Fruit fly (Drosophila melanogaster) whole organism, embryonic: Measurements from ENCODE around the gene fred.

Source experiments
- Bgb ChIP-seq: fragments of 200-800 bp; sonication (Bioruptor generic); IDR thresholded peaks from 2 replicates; pipeline ENCODE4 v1.3.6; 2022; ENCODE audit warnings: missing biosample characterization, missing genetic modification characterization; ENCODE audit not compliant: partially characterized antibody
- CG10267 ChIP-seq: fragments of 200-800 bp; sonication (Bioruptor generic); optimal IDR thresholded peaks from 2 replicates; lab custom pipeline; 2018; ENCODE audit warnings: missing biosample characterization, mild to moderate bottlenecking, missing genetic modification characterization, moderate library complexity
- CG10274 ChIP-seq: fragments of 200-800 bp; sonication (Bioruptor generic); optimal IDR thresholded peaks from 3 replicates; lab custom pipeline; 2017; ENCODE audit warnings: missing biosample characterization, mild to moderate bottlenecking, missing genetic modification characterization
- CG10543 ChIP-seq: fragments of 200-800 bp; sonication (Bioruptor generic); optimal IDR thresholded peaks from 3 replicates; lab custom pipeline; 2017; ENCODE audit warnings: missing biosample characterization, mild to moderate bottlenecking, missing genetic modification characterization, moderate library complexity
- CG11398 ChIP-seq: fragments of 200-800 bp; sonication (Bioruptor generic); optimal IDR thresholded peaks from 2 replicates; lab custom pipeline; 2016; ENCODE audit warnings: missing biosample characterization, missing genetic modification characterization
- CG13123 ChIP-seq: fragments of 200-800 bp; sonication (Bioruptor generic); optimal IDR thresholded peaks from 2 replicates; lab custom pipeline; 2016; ENCODE audit warnings: missing biosample characterization, missing genetic modification characterization
- CG13287 ChIP-seq: fragments of 200-800 bp; sonication (Bioruptor generic); IDR thresholded peaks from 2 replicates; pipeline ENCODE4 v1.3.6; 2022; ENCODE audit warnings: missing biosample characterization, missing genetic modification characterization; ENCODE audit not compliant: partially characterized antibody
- CG14050 ChIP-seq: fragments of 200-800 bp; sonication (Bioruptor generic); IDR thresholded peaks from 3 replicates; pipeline ENCODE4 v1.3.6; 2022; ENCODE audit warnings: missing biosample characterization, missing genetic modification characterization
- CG17361 ChIP-seq: fragments of 200-800 bp; sonication (Bioruptor generic); IDR thresholded peaks from 3 replicates; pipeline ENCODE4 v1.3.6; 2022; ENCODE audit warnings: missing biosample characterization, missing genetic modification characterization
- CG17802 ChIP-seq: fragments of 200-800 bp; sonication (Bioruptor generic); optimal IDR thresholded peaks from 2 replicates; lab custom pipeline; 2018; ENCODE audit warnings: missing biosample characterization, mild to moderate bottlenecking, missing genetic modification characterization, moderate library complexity
- CG18262 ChIP-seq: fragments of 200-800 bp; optimal IDR thresholded peaks from 3 replicates; lab custom pipeline; 2019; ENCODE audit warnings: missing biosample characterization, mild to moderate bottlenecking, missing genetic modification characterization, moderate library complexity
- CG2889 ChIP-seq: fragments of 200-800 bp; sonication (Bioruptor generic); IDR thresholded peaks from 3 replicates; pipeline ENCODE4 v1.3.6; 2022; ENCODE audit warnings: missing biosample characterization, missing genetic modification characterization
- CG31388 ChIP-seq: fragments of 200-800 bp; sonication (Bioruptor generic); optimal IDR thresholded peaks from 2 replicates; lab custom pipeline; 2016; ENCODE audit warnings: missing biosample characterization, missing genetic modification characterization
- CG4328 ChIP-seq: fragments of 200-800 bp; sonication (Bioruptor generic); optimal IDR thresholded peaks from 3 replicates; lab custom pipeline; 2017; ENCODE audit warnings: missing biosample characterization, missing genetic modification reagents, missing genetic modification characterization
- CG9609 ChIP-seq: fragments of 200-800 bp; sonication (Bioruptor generic); optimal IDR thresholded peaks from 3 replicates; lab custom pipeline; 2016; ENCODE audit warnings: missing biosample characterization, missing genetic modification characterization
- CTCF ChIP-seq: fragments of 200-800 bp; sonication (Bioruptor generic); optimal IDR thresholded peaks from 2 replicates; lab custom pipeline; 2017; ENCODE audit warnings: missing biosample characterization, mild to moderate bottlenecking, missing genetic modification characterization, moderate library complexity
- CkIIα-i1 ChIP-seq: fragments of 200-800 bp; sonication (Bioruptor generic); IDR thresholded peaks from 2 replicates; pipeline ENCODE4 v1.3.6; 2022; ENCODE audit warnings: missing biosample characterization, missing genetic modification characterization
- D19A ChIP-seq: fragments of 200-800 bp; optimal IDR thresholded peaks from 3 replicates; lab custom pipeline; 2019; ENCODE audit warnings: missing biosample characterization, mild to moderate bottlenecking, missing genetic modification characterization, moderate library complexity
- D19B ChIP-seq: fragments of 200-800 bp; sonication (Bioruptor generic); optimal IDR thresholded peaks from 2 replicates; lab custom pipeline; 2017; ENCODE audit warnings: missing biosample characterization, mild to moderate bottlenecking, missing genetic modification characterization
- Dbx ChIP-seq: fragments of 200-800 bp; sonication (Bioruptor generic); IDR thresholded peaks from 3 replicates; pipeline ENCODE4 v1.3.6; 2022; ENCODE audit warnings: missing biosample characterization, missing genetic modification characterization
- Dfd ChIP-seq, 2 experiments: fragments of >200 bp; optimal IDR thresholded peaks; 2 replicates each; lab custom pipeline; 2017; ENCODE audit warnings: missing biosample characterization in 2 of 2, missing genetic modification characterization in 2 of 2
- Dip2 ChIP-seq: fragments of 200-800 bp; sonication (Bioruptor generic); IDR thresholded peaks from 2 replicates; pipeline ENCODE4 v1.3.6; 2022; ENCODE audit warnings: missing biosample characterization, missing genetic modification characterization
- Fer2 ChIP-seq: fragments of 200-800 bp; sonication (Bioruptor generic); optimal IDR thresholded peaks from 2 replicates; lab custom pipeline; 2018; ENCODE audit warnings: missing biosample characterization, mild to moderate bottlenecking, missing genetic modification characterization, moderate library complexity
- GATAe ChIP-seq: fragments of 200-800 bp; sonication (Bioruptor generic); conservative IDR thresholded peaks from 2 replicates; pipeline ENCODE4 v1.3.6; 2022; ENCODE audit warnings: missing biosample characterization, missing genetic modification characterization
- HHEX ChIP-seq: fragments of 200-800 bp; sonication (Bioruptor generic); optimal IDR thresholded peaks from 3 replicates; lab custom pipeline; 2017; ENCODE audit warnings: missing biosample characterization, mild to moderate bottlenecking, missing genetic modification characterization, missing genetic modification reagents
- Nf-YB ChIP-seq: fragments of 200-800 bp; sonication (Bioruptor generic); optimal IDR thresholded peaks from 3 replicates; lab custom pipeline; 2019; ENCODE audit warnings: missing biosample characterization, mild to moderate bottlenecking, missing genetic modification characterization, moderate library complexity
- Ptx1 ChIP-seq: fragments of 200-800 bp; sonication (Bioruptor generic); IDR thresholded peaks from 2 replicates; pipeline ENCODE4 v1.3.6; 2022; ENCODE audit warnings: missing biosample characterization, missing genetic modification characterization
- Xbp1 ChIP-seq: fragments of 200-800 bp; sonication (Bioruptor generic); optimal IDR thresholded peaks from 3 replicates; lab custom pipeline; 2016; ENCODE audit warnings: missing biosample characterization, mild to moderate bottlenecking, missing genetic modification characterization
- ac ChIP-seq: fragments of 200-800 bp; sonication (Bioruptor generic); optimal IDR thresholded peaks from 3 replicates; lab custom pipeline; 2017; ENCODE audit warnings: missing biosample characterization, mild to moderate bottlenecking, missing genetic modification characterization
- ase ChIP-seq: fragments of 200-800 bp; sonication (Bioruptor generic); IDR thresholded peaks from 3 replicates; pipeline ENCODE4 v1.3.6; 2022; ENCODE audit warnings: missing biosample characterization, missing genetic modification characterization
- caup ChIP-seq: fragments of 200-800 bp; sonication (Bioruptor generic); optimal IDR thresholded peaks from 3 replicates; lab custom pipeline; 2017; ENCODE audit warnings: missing biosample characterization, mild to moderate bottlenecking, missing genetic modification characterization, moderate library complexity; ENCODE audit not compliant: severe bottlenecking
- crol ChIP-seq: fragments of 200-800 bp; sonication (Bioruptor generic); IDR thresholded peaks from 2 replicates; pipeline ENCODE4 v1.3.6; 2022; ENCODE audit warnings: missing biosample characterization, missing genetic modification characterization
- dmrt11E ChIP-seq: fragments of 200-800 bp; sonication (Bioruptor generic); optimal IDR thresholded peaks from 3 replicates; lab custom pipeline; 2018; ENCODE audit warnings: missing biosample characterization, mild to moderate bottlenecking, missing genetic modification characterization, moderate library complexity
- en ChIP-seq: fragments of 200-800 bp; sonication (Bioruptor generic); optimal IDR thresholded peaks from 2 replicates; lab custom pipeline; 2016; ENCODE audit warnings: missing biosample characterization, missing genetic modification characterization
- eve ChIP-seq, 2 experiments: fragments of >200 bp; optimal IDR thresholded peaks; 2 replicates each; lab custom pipeline; 2017; ENCODE audit warnings: missing biosample characterization in 2 of 2, missing genetic modification characterization in 2 of 2
- gt ChIP-seq: fragments of 200-800 bp; sonication (Bioruptor generic); IDR thresholded peaks from 2 replicates; pipeline ENCODE4 v1.3.6; 2022; ENCODE audit warnings: missing biosample characterization, missing genetic modification characterization
- h ChIP-seq: fragments of >200 bp; optimal IDR thresholded peaks from 2 replicates; lab custom pipeline; 2017
- ham ChIP-seq: fragments of 200-800 bp; sonication (Bioruptor generic); IDR thresholded peaks from 2 replicates; pipeline ENCODE4 v1.3.6; 2022; ENCODE audit warnings: missing biosample characterization, missing genetic modification characterization
- hbn ChIP-seq: fragments of 200-800 bp; sonication (Bioruptor generic); IDR thresholded peaks from 2 replicates; pipeline ENCODE4 v1.3.6; 2022; ENCODE audit warnings: missing biosample characterization, missing genetic modification characterization; ENCODE audit not compliant: partially characterized antibody
- jumu ChIP-seq: fragments of 200-800 bp; sonication (Bioruptor generic); optimal IDR thresholded peaks from 3 replicates; lab custom pipeline; 2016; ENCODE audit warnings: missing biosample characterization, missing genetic modification characterization
- kni ChIP-seq: fragments of 200-800 bp; sonication (Bioruptor generic); optimal IDR thresholded peaks from 3 replicates; lab custom pipeline; 2017; ENCODE audit warnings: mild to moderate bottlenecking, missing biosample characterization, missing genetic modification reagents, missing genetic modification characterization
- nmo ChIP-seq: fragments of 200-800 bp; sonication (Bioruptor generic); optimal IDR thresholded peaks from 2 replicates; lab custom pipeline; 2018; ENCODE audit warnings: missing biosample characterization, mild to moderate bottlenecking, missing genetic modification characterization, moderate library complexity
- org-1 ChIP-seq: fragments of 200-800 bp; sonication (Bioruptor generic); optimal IDR thresholded peaks from 2 replicates; lab custom pipeline; 2017; ENCODE audit warnings: missing biosample characterization, missing genetic modification characterization
- row ChIP-seq: fragments of 200-800 bp; sonication (Bioruptor generic); IDR thresholded peaks from 3 replicates; pipeline ENCODE4 v1.3.6; 2022; ENCODE audit warnings: missing biosample characterization, missing genetic modification characterization
- sens ChIP-seq: fragments of 200-800 bp; sonication (Bioruptor generic); peaks from one replicate; lab custom pipeline; 2016; ENCODE audit warnings: missing biosample characterization, missing genetic modification characterization
- sima ChIP-seq: fragments of 200-800 bp; sonication (Bioruptor generic); optimal IDR thresholded peaks from 2 replicates; lab custom pipeline; 2016; ENCODE audit warnings: missing biosample characterization, missing genetic modification characterization
- so ChIP-seq: fragments of 200-800 bp; sonication (Bioruptor generic); IDR thresholded peaks from 3 replicates; pipeline ENCODE4 v1.3.6; 2022; ENCODE audit warnings: missing biosample characterization, missing genetic modification characterization
- sqz ChIP-seq: fragments of 200-800 bp; sonication (Bioruptor generic); optimal IDR thresholded peaks from 3 replicates; lab custom pipeline; 2018; ENCODE audit warnings: missing biosample characterization, mild to moderate bottlenecking, missing genetic modification characterization
- sug ChIP-seq: fragments of 200-800 bp; optimal IDR thresholded peaks from 2 replicates; lab custom pipeline; 2019; ENCODE audit warnings: missing biosample characterization, mild to moderate bottlenecking, missing genetic modification characterization, moderate library complexity
- tgo ChIP-seq: fragments of 200-800 bp; sonication (Bioruptor generic); IDR thresholded peaks from 3 replicates; pipeline ENCODE4 v1.3.6; 2022; ENCODE audit warnings: missing biosample characterization, missing genetic modification characterization
- tio ChIP-seq: fragments of 200-800 bp; sonication (Bioruptor generic); optimal IDR thresholded peaks from 2 replicates; lab custom pipeline; 2017; ENCODE audit warnings: missing biosample characterization, missing genetic modification characterization, inconsistent platforms
- trem ChIP-seq: fragments of 200-800 bp; optimal IDR thresholded peaks from 3 replicates; lab custom pipeline; 2019; ENCODE audit warnings: missing biosample characterization, mild to moderate bottlenecking, missing genetic modification characterization, moderate library complexity
- wor ChIP-seq: fragments of 200-800 bp; sonication (Bioruptor generic); IDR thresholded peaks from 2 replicates; pipeline ENCODE4 v1.3.6; 2022; ENCODE audit warnings: missing biosample characterization, missing genetic modification characterization

Gene fred

dm6 chr2L:3861388-3861787, 130.1 kb downstream of the fred start (continued):
- TF ChIP-seq ham (no peak), CG4328 (GFP tag; lab: Kevin White, UChicago) (no peak), sqz (GFP tag; lab: Kevin White, UChicago) (no peak), CG14050 (no peak), trem (peak; percentile 54), sug (tag; lab: Kevin White, UChicago) (no peak), D19B (GFP tag; lab: Kevin White, UChicago) (no peak), Nf-YB (peak; percentile 65), CG11398 (GFP tag; lab: Kevin White, UChicago) (no peak), gt (no peak), kni (GFP tag; lab: Kevin White, UChicago) (no peak), tgo (no peak; the same call in 2 of the 3 replicates), Fer2 (tag; lab: Kevin White, UChicago) (no peak), CG10267 (tag; lab: Kevin White, UChicago) (peak; percentile 77), h (no peak), sima (no peak), wor (GFP tag; lab: Robert Waterston, UW) (no peak), so (GFP tag; lab: Robert Waterston, UW) (no peak), en (GFP tag; lab: Kevin White, UChicago) (peak; percentile 36), caup (GFP tag; lab: Kevin White, UChicago) (no peak), CG18262 (tag; lab: Kevin White, UChicago) (peak; percentile 70), D19A (tag; lab: Kevin White, UChicago) (peak; percentile 30), org-1 (GFP tag; lab: Kevin White, UChicago) (no peak), CG13287 (GFP tag; lab: Robert Waterston, UW) (no peak), Xbp1 (GFP tag; lab: Kevin White, UChicago) (peak; percentile 13), CG10543 (GFP tag; lab: Kevin White, UChicago) (no peak), CG2889 (GFP tag; lab: Robert Waterston, UW) (no peak), dmrt11E (tag; lab: Kevin White, UChicago) (peak; percentile 89), HHEX (no peak), ac (peak; percentile 68), CG13123 (no peak), hbn (GFP tag; lab: Robert Waterston, UW) (no peak), Dbx (GFP tag; lab: Robert Waterston, UW) (no peak), GATAe (GFP tag; lab: Robert Waterston, UW) (no peak), CTCF (GFP tag; lab: Kevin White, UChicago) (no peak), Ptx1 (GFP tag; lab: Robert Waterston, UW) (no peak), nmo (GFP tag; lab: Kevin White, UChicago) (peak; percentile 43), CG17802 (no peak), Bgb (no peak), CkIIα-i1 (GFP tag; lab: Robert Waterston, UW) (no peak), Dip2 (GFP tag; lab: Robert Waterston, UW) (no peak), CG9609 (GFP tag; lab: Kevin White, UChicago) (peak; percentile 54), row (peak; percentile 69), jumu (GFP tag; lab: Kevin White, UChicago) (peak; percentile 52), sens (GFP tag; lab: Kevin White, UChicago) (peak; percentile 92), CG10274 (GFP tag; lab: Kevin White, UChicago) (no peak), CG17361 (GFP tag; lab: Robert Waterston, UW) (0 out of 3 replicates have a peak, but pooled peaks have one; percentile 38), ase (no peak), crol (peak; percentile 22; the same call in 1 of the 2 replicates), Dfd (GFP tag; optimal IDR thresholded peaks at IDR 0.05; lab: Kevin White, UChicago) (no peak), eve (GFP tag; optimal IDR thresholded peaks at IDR 0.05; lab: Kevin White, UChicago) (peak in 1 of 2 experiments; percentile 86), tio (GFP tag; lab: Kevin White, UChicago) (no peak), CG31388 (no peak)
